Worm (Caenorhabditis elegans) whole organism, late embryonic: ENCODE data around the gene srbc-82.

Experiments
- C38D4.7 ChIP-seq: fragments of 200-800 bp; sonication (Bioruptor generic); optimal IDR thresholded peaks from 2 replicates; lab custom pipeline; 2018; ENCODE audit warnings: mild to moderate bottlenecking, missing genetic modification characterization, moderate library complexity, missing compliant biosample characterization
- F13H6.1 ChIP-seq: sonication (generic microtip); optimal IDR thresholded peaks from 2 replicates; lab custom pipeline; 2016; ENCODE audit warnings: missing genetic modification characterization, missing compliant biosample characterization
- K02D7.2 ChIP-seq: sonication (generic microtip); optimal IDR thresholded peaks from 2 replicates; lab custom pipeline; 2017; ENCODE audit warnings: mild to moderate bottlenecking, missing genetic modification characterization, missing compliant biosample characterization
- Y22D7AL.16 ChIP-seq: sonication (generic microtip); optimal IDR thresholded peaks from 2 replicates; lab custom pipeline; 2016; ENCODE audit warnings: missing genetic modification characterization, missing compliant biosample characterization
- ceh-14 ChIP-seq: sonication (generic microtip); optimal IDR thresholded peaks from 2 replicates; lab custom pipeline; 2016; ENCODE audit warnings: missing genotype, missing genetic modification characterization, missing compliant biosample characterization
- ceh-19 ChIP-seq: fragments of 200-800 bp; sonication (Bioruptor generic); optimal IDR thresholded peaks from 2 replicates; lab custom pipeline; 2018; ENCODE audit warnings: mild to moderate bottlenecking, missing genetic modification characterization, missing compliant biosample characterization
- ceh-2 ChIP-seq: sonication (generic microtip); optimal IDR thresholded peaks from 2 replicates; lab custom pipeline; 2016; ENCODE audit warnings: missing genotype, missing genetic modification characterization, missing compliant biosample characterization
- ceh-24 ChIP-seq: sonication (generic microtip); optimal IDR thresholded peaks from 2 replicates; lab custom pipeline; 2016; ENCODE audit warnings: mild to moderate bottlenecking, missing genetic modification characterization, missing compliant biosample characterization
- ceh-31 ChIP-seq: sonication (generic microtip); optimal IDR thresholded peaks from 2 replicates; lab custom pipeline; 2016; ENCODE audit warnings: missing genetic modification characterization, missing compliant biosample characterization
- ceh-6 ChIP-seq: fragments of 200-800 bp; sonication (Bioruptor generic); optimal IDR thresholded peaks from 2 replicates; lab custom pipeline; 2018; ENCODE audit warnings: mild to moderate bottlenecking, missing genetic modification characterization, missing compliant biosample characterization
- ceh-9 ChIP-seq: sonication (generic microtip); optimal IDR thresholded peaks from 2 replicates; lab custom pipeline; 2016; ENCODE audit warnings: mild to moderate bottlenecking, missing genetic modification characterization, inconsistent platforms, missing compliant biosample characterization
- che-1 ChIP-seq: sonication (generic microtip); optimal IDR thresholded peaks from 2 replicates; lab custom pipeline; 2016; ENCODE audit warnings: mild to moderate bottlenecking, missing genetic modification characterization, missing compliant biosample characterization
- dmd-4 ChIP-seq: sonication (generic microtip); optimal IDR thresholded peaks from 2 replicates; lab custom pipeline; 2016; ENCODE audit warnings: borderline replicate concordance, missing genetic modification characterization, missing compliant biosample characterization
- dve-1 ChIP-seq: sonication (generic microtip); optimal IDR thresholded peaks from 2 replicates; lab custom pipeline; 2017; ENCODE audit warnings: antibody characterized with exemption, mild to moderate bottlenecking, missing genetic modification characterization, missing compliant biosample characterization
- elt-4 ChIP-seq: sonication (generic microtip); optimal IDR thresholded peaks from 2 replicates; lab custom pipeline; 2016; ENCODE audit warnings: missing genetic modification characterization, missing compliant biosample characterization
- ets-4 ChIP-seq: sonication (generic microtip); optimal IDR thresholded peaks from 2 replicates; lab custom pipeline; 2016; ENCODE audit warnings: missing genetic modification characterization, missing compliant biosample characterization
- eyg-1 ChIP-seq: sonication (generic microtip); optimal IDR thresholded peaks from 2 replicates; lab custom pipeline; 2016; ENCODE audit warnings: missing genotype, missing genetic modification characterization, missing compliant biosample characterization
- fax-1 ChIP-seq: sonication (generic microtip); optimal IDR thresholded peaks from 2 replicates; lab custom pipeline; 2016; ENCODE audit warnings: missing genotype, missing genetic modification characterization, missing compliant biosample characterization
- fkh-10 ChIP-seq: fragments of 150-350 bp; optimal IDR thresholded peaks from 2 replicates; lab custom pipeline; 2014; ENCODE audit warnings: missing biosample characterization, missing genetic modification reagents, missing genetic modification characterization
- hlh-13 ChIP-seq: fragments of 200-800 bp; sonication (Bioruptor generic); optimal IDR thresholded peaks from 2 replicates; lab custom pipeline; 2018; ENCODE audit warnings: mild to moderate bottlenecking, missing genetic modification characterization, missing compliant biosample characterization
- hlh-6 ChIP-seq: sonication (generic microtip); optimal IDR thresholded peaks from 2 replicates; lab custom pipeline; 2016; ENCODE audit warnings: missing genotype, missing genetic modification characterization, missing compliant biosample characterization
- hlh-8 ChIP-seq: sonication (generic microtip); optimal IDR thresholded peaks from 2 replicates; lab custom pipeline; 2016; ENCODE audit warnings: missing genotype, missing genetic modification characterization, missing compliant biosample characterization
- lim-6 ChIP-seq: sonication (generic microtip); optimal IDR thresholded peaks from 2 replicates; lab custom pipeline; 2016; ENCODE audit warnings: missing genetic modification characterization, missing compliant biosample characterization
- lin-11 ChIP-seq: fragments of 200-800 bp; sonication (Bioruptor generic); optimal IDR thresholded peaks from 2 replicates; lab custom pipeline; 2018; ENCODE audit warnings: mild to moderate bottlenecking, missing genetic modification characterization, missing compliant biosample characterization
- madf-2 ChIP-seq: sonication (generic microtip); optimal IDR thresholded peaks from 2 replicates; lab custom pipeline; 2017; ENCODE audit warnings: missing genetic modification characterization, missing compliant biosample characterization
- nhr-232 ChIP-seq: sonication (generic microtip); optimal IDR thresholded peaks from 2 replicates; lab custom pipeline; 2016; ENCODE audit warnings: missing genetic modification characterization, missing compliant biosample characterization
- pag-3 ChIP-seq: sonication (generic microtip); optimal IDR thresholded peaks from 2 replicates; lab custom pipeline; 2016; ENCODE audit warnings: missing compliant biosample characterization, missing genetic modification characterization, borderline replicate concordance
- pax-1 ChIP-seq: fragments of 150-350 bp; optimal IDR thresholded peaks from 2 replicates; lab custom pipeline; 2014; ENCODE audit warnings: missing biosample characterization, missing genetic modification characterization
- pha-4 ChIP-seq: fragments of 150-350 bp; optimal IDR thresholded peaks from 2 replicates; lab custom pipeline; 2018; ENCODE audit warnings: missing biosample characterization, missing genetic modification reagents, missing genetic modification characterization
- pqm-1 ChIP-seq: sonication (generic microtip); optimal IDR thresholded peaks from 2 replicates; lab custom pipeline; 2016; ENCODE audit warnings: missing genetic modification characterization, missing compliant biosample characterization
- pros-1 ChIP-seq: fragments of 150-350 bp; optimal IDR thresholded peaks from 2 replicates; lab custom pipeline; 2014; ENCODE audit warnings: missing biosample characterization, missing genetic modification reagents, missing genetic modification characterization
- ref-2 ChIP-seq: sonication (generic microtip); optimal IDR thresholded peaks from 2 replicates; lab custom pipeline; 2016; ENCODE audit warnings: missing genetic modification characterization, missing compliant biosample characterization
- sox-4 ChIP-seq: sonication (generic microtip); optimal IDR thresholded peaks from 2 replicates; lab custom pipeline; 2017; ENCODE audit warnings: mild to moderate bottlenecking, missing genetic modification characterization, inconsistent platforms, missing compliant biosample characterization
- tbx-2 ChIP-seq: sonication (generic microtip); optimal IDR thresholded peaks from 2 replicates; lab custom pipeline; 2016; ENCODE audit warnings: missing genetic modification characterization, missing compliant biosample characterization
- tbx-7 ChIP-seq: sonication (generic microtip); optimal IDR thresholded peaks from 2 replicates; lab custom pipeline; 2016; ENCODE audit warnings: missing genotype, missing genetic modification characterization, missing compliant biosample characterization
- ttx-3 ChIP-seq: sonication (generic microtip); optimal IDR thresholded peaks from 2 replicates; lab custom pipeline; 2016; ENCODE audit warnings: missing genetic modification reagents, missing genetic modification characterization, missing compliant biosample characterization
- unc-55 ChIP-seq: sonication (generic microtip); optimal IDR thresholded peaks from 2 replicates; lab custom pipeline; 2017; ENCODE audit warnings: missing biosample characterization, missing genetic modification reagents, missing genetic modification characterization
- zip-5 ChIP-seq: sonication (generic microtip); optimal IDR thresholded peaks from 2 replicates; lab custom pipeline; 2016; ENCODE audit warnings: missing genetic modification characterization, missing compliant biosample characterization

srbc-82 gene

ce11 chrV:16285794-16286193 lies 14.6 kb upstream of the srbc-82 start, which contains the start of gene F28G4.4:
Gene F28G4.4, minus strand, starts transcription at chrV:16285894.
- no peak for TF ChIP-seq pqm-1 (tag; lab: Kevin White, UChicago)
- TF ChIP-seq madf-2: no peak
- no peak for TF ChIP-seq K02D7.2
- no peak for TF ChIP-seq hlh-6 (tag; lab: Kevin White, UChicago)
- no peak for TF ChIP-seq fkh-10 (GFP tag; lab: Kevin White, UChicago)
- no peak for TF ChIP-seq ref-2 (tag; lab: Kevin White, UChicago)
- TF ChIP-seq nhr-232 (tag; lab: Kevin White, UChicago): no peak
- TF ChIP-seq ceh-19: no peak
- no peak for TF ChIP-seq pha-4 (tag; lab: Kevin White, UChicago)
- TF ChIP-seq, all 69 proteins: peak for 0

ce11 chrV:16287619-16288018 lies 12.8 kb upstream of the srbc-82 start, which contains the start of gene F28G4.3:
Gene F28G4.3, minus strand, starts transcription at chrV:16287719.
- TF ChIP-seq unc-55 (GFP tag; lab: Kevin White, UChicago): no peak
- no peak for TF ChIP-seq ets-4 (tag; lab: Kevin White, UChicago)
- no peak for TF ChIP-seq ceh-24 (tag; lab: Kevin White, UChicago)
- no peak for TF ChIP-seq fkh-10 (GFP tag; lab: Kevin White, UChicago)
- TF ChIP-seq ceh-2 (tag; lab: Kevin White, UChicago): no peak
- TF ChIP-seq lim-6: no peak
- TF ChIP-seq ref-2 (tag; lab: Kevin White, UChicago): no peak

ce11 chrV:16292409-16292808 lies 8.0 kb upstream of the srbc-82 start, which contains the start of gene oac-5:
Gene oac-5, plus strand, starts transcription at chrV:16292709.
- no peak for TF ChIP-seq madf-2
- no peak for TF ChIP-seq ceh-9
- no peak for TF ChIP-seq ceh-6 (GFP tag; lab: Kevin White, UChicago)
- TF ChIP-seq Y22D7AL.16: no peak
- TF ChIP-seq tbx-7 (tag; lab: Kevin White, UChicago): no peak
- no peak for TF ChIP-seq hlh-13
- no peak for TF ChIP-seq fax-1 (tag; lab: Kevin White, UChicago)
- TF ChIP-seq ttx-3 (tag; lab: Kevin White, UChicago): no peak
- TF ChIP-seq dmd-4 (tag; lab: Kevin White, UChicago): no peak
- TF ChIP-seq zip-5: no peak
- TF ChIP-seq pag-3 (tag; lab: Kevin White, UChicago): no peak
- no peak for TF ChIP-seq lim-6
- TF ChIP-seq elt-4: no peak
- no peak for TF ChIP-seq nhr-232 (tag; lab: Kevin White, UChicago)
- TF ChIP-seq che-1 (tag; lab: Kevin White, UChicago): no peak
- TF ChIP-seq sox-4 (tag; lab: Kevin White, UChicago): no peak
- TF ChIP-seq, all 69 proteins: peak for 0

ce11 chrV:16297070-16297469 lies 3.3 kb upstream of the srbc-82 start, which contains the start of gene srbc-83:
Gene srbc-83, plus strand, starts transcription at chrV:16297370.
- TF ChIP-seq ceh-14 (tag; lab: Kevin White, UChicago) (no peak), hlh-8 (tag; lab: Kevin White, UChicago) (no peak), tbx-2 (no peak), unc-55 (GFP tag; lab: Kevin White, UChicago) (no peak), ref-2 (tag; lab: Kevin White, UChicago) (no peak)

- TF ChIP-seq pax-1 (tag; lab: Kevin White, UChicago) (no peak), pros-1 (tag; lab: Kevin White, UChicago) (no peak), K02D7.2 (no peak), eyg-1 (tag; lab: Kevin White, UChicago) (no peak), hlh-13 (no peak), madf-2 (no peak), C38D4.7 (no peak), che-1 (tag; lab: Kevin White, UChicago) (no peak), lin-11 (tag; lab: Kevin White, UChicago) (no peak), F13H6.1 (no peak), fax-1 (tag; lab: Kevin White, UChicago) (no peak), ceh-31 (tag; lab: Kevin White, UChicago) (no peak), ceh-2 (tag; lab: Kevin White, UChicago) (no peak), ceh-9 (no peak), dmd-4 (tag; lab: Kevin White, UChicago) (no peak), dve-1 (tag; lab: Kevin White, UChicago) (no peak)
These were observed 1.7 kb upstream of the srbc-82 start, which contains the start of gene srbc-84 for ce11 chrV:16298669-16299068. Gene srbc-84, plus strand, starts transcription at chrV:16298969.
